Fruit fly (Drosophila melanogaster) whole organism, pupa: ENCODE data around the gene kek4.

Source experiments
- CG10348 ChIP-seq: fragments of 200-800 bp; sonication (Bioruptor generic); IDR thresholded peaks from 2 replicates; pipeline ENCODE4 v1.3.6; 2022; ENCODE audit warnings: missing biosample characterization, missing genetic modification characterization
- CG4496 ChIP-seq: fragments of 200-800 bp; sonication (Bioruptor generic); IDR thresholded peaks from 3 replicates; pipeline ENCODE4 v1.3.6; 2022; ENCODE audit warnings: missing biosample characterization, missing genetic modification characterization
- D1 ChIP-seq: fragments of 200-800 bp; sonication (Bioruptor generic); optimal IDR thresholded peaks from 2 replicates; lab custom pipeline; 2018; ENCODE audit warnings: missing biosample characterization, mild to moderate bottlenecking, missing genetic modification characterization, moderate library complexity
- EcR ChIP-seq: fragments of 200-800 bp; sonication (Bioruptor generic); optimal IDR thresholded peaks from 3 replicates; lab custom pipeline; 2019; ENCODE audit warnings: missing biosample characterization, missing genetic modification characterization, mild to moderate bottlenecking, moderate library complexity, missing genetic modification reagents
- Ets98B ChIP-seq: fragments of 200-800 bp; sonication (Bioruptor generic); IDR thresholded peaks from 2 replicates; pipeline ENCODE4 v1.3.6; 2022; ENCODE audit warnings: missing biosample characterization, missing genetic modification characterization
- Snoo ChIP-seq: fragments of 200-800 bp; sonication (Bioruptor generic); optimal IDR thresholded peaks from 3 replicates; lab custom pipeline; 2017; ENCODE audit warnings: missing biosample characterization, mild to moderate bottlenecking, missing genetic modification characterization, inconsistent platforms

DNA sequence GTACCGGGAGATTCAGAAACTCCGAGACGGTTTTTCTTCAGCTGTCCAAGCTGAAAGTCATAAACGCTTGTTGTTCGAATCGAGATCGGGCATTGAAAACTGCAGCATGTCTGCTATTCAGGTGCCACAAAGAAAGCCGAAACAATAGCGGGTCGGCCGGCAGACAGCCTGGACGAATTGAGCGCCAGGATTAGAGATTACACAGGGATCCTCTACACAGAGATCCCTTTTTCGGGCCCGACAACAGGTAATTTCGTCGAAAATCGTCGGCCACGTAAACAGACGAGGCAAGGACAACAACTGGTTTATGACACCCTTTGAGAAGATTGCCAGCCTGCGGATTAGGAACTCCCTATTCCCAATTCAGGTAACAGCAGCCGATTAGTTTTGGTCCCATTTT is 12.1 kb upstream of the kek4 start, which contains the start of gene CG16813:
- TF ChIP-seq EcR (GFP tag; lab: Kevin White, UChicago) (no peak), Snoo (no peak), Ets98B (GFP tag; lab: Robert Waterston, UW) (no peak), D1 (tag; lab: Kevin White, UChicago) (no peak), CG4496 (GFP tag; lab: Robert Waterston, UW) (no peak), CG10348 (GFP tag; lab: Robert Waterston, UW) (no peak)
